Worm (Caenorhabditis elegans) whole organism, L4 larva: ENCODE results near the gene ssl-1.

Source experiments
- F49E8.2 ChIP-seq: sonication (generic microtip); optimal IDR thresholded peaks from 2 replicates; lab custom pipeline; 2016; ENCODE audit warnings: missing compliant biosample characterization, mild to moderate bottlenecking, missing genetic modification characterization, borderline replicate concordance
- Y48G9A.11 ChIP-seq: fragments of 200-800 bp; sonication (Bioruptor generic); IDR thresholded peaks from 2 replicates; pipeline ENCODE4 v1.3.6; 2022; ENCODE audit warnings: missing genetic modification reagents, missing genetic modification characterization, missing compliant biosample characterization
- Y75B8A.6 ChIP-seq: fragments of 200-800 bp; sonication (Bioruptor generic); IDR thresholded peaks from 2 replicates; pipeline ENCODE4 v1.3.6; 2022; ENCODE audit warnings: missing genetic modification reagents, missing genetic modification characterization, missing compliant biosample characterization
- aha-1 ChIP-seq: fragments of 150-350 bp; peaks from one replicate; lab custom pipeline; 2014; ENCODE audit warnings: missing biosample characterization, missing genetic modification characterization
- ama-1 ChIP-seq: fragments of 150-350 bp; optimal IDR thresholded peaks from 2 replicates; lab custom pipeline; 2014; ENCODE audit warnings: inconsistent platforms, mixed read lengths
- ceh-20 ChIP-seq: fragments of 200-800 bp; sonication (Bioruptor generic); IDR thresholded peaks from 2 replicates; pipeline ENCODE4 v1.3.6; 2022; ENCODE audit warnings: missing genetic modification reagents, missing genetic modification characterization, missing compliant biosample characterization
- ceh-28 ChIP-seq: fragments of 150-350 bp; optimal IDR thresholded peaks from 2 replicates; lab custom pipeline; 2014; ENCODE audit warnings: missing biosample characterization, missing genetic modification reagents, missing genetic modification characterization
- ceh-32 ChIP-seq: sonication (generic microtip); optimal IDR thresholded peaks from 2 replicates; lab custom pipeline; 2016; ENCODE audit warnings: mild to moderate bottlenecking, missing genetic modification characterization, missing compliant biosample characterization; ENCODE audit not compliant: poor library complexity
- ceh-44 ChIP-seq: fragments of 200-800 bp; sonication (Bioruptor generic); IDR thresholded peaks from 2 replicates; pipeline ENCODE4 v1.3.6; 2022; ENCODE audit warnings: missing genetic modification reagents, missing genetic modification characterization, missing compliant biosample characterization
- ceh-62 ChIP-seq: sonication (generic microtip); optimal IDR thresholded peaks from 2 replicates; lab custom pipeline; 2017; ENCODE audit warnings: missing biosample characterization, missing genetic modification characterization
- daf-12 ChIP-seq: fragments of 150-350 bp; optimal IDR thresholded peaks from 2 replicates; lab custom pipeline; 2014; ENCODE audit warnings: missing biosample characterization, missing genetic modification reagents, missing genetic modification characterization
- daf-16 ChIP-seq, 3 experiments: sonication (generic microtip); optimal IDR thresholded peaks; 2 replicates each; lab custom pipeline; 2016 to 2017; ENCODE audit warnings: missing genetic modification characterization in 3 of 3, missing genetic modification reagents in 3 of 3, mild to moderate bottlenecking in 2 of 3, missing compliant biosample characterization in 2 of 3, missing biosample characterization in 1 of 3, moderate library complexity in 1 of 3
- daf-19 ChIP-seq: fragments of 200-800 bp; sonication (Bioruptor generic); conservative IDR thresholded peaks from 2 replicates; pipeline ENCODE4 v1.3.6; 2022; ENCODE audit warnings: missing genetic modification characterization, missing compliant biosample characterization
- daf-8 ChIP-seq: fragments of 200-800 bp; sonication (Bioruptor generic); IDR thresholded peaks from 2 replicates; pipeline ENCODE4 v1.3.6; 2022; ENCODE audit warnings: missing genetic modification characterization, missing compliant biosample characterization
- dmd-6 ChIP-seq: fragments of 200-800 bp; sonication (Bioruptor generic); IDR thresholded peaks from 2 replicates; pipeline ENCODE4 v1.3.6; 2022; ENCODE audit warnings: missing genetic modification reagents, missing genetic modification characterization, missing compliant biosample characterization
- dmd-9 ChIP-seq: fragments of 200-800 bp; sonication (Bioruptor generic); IDR thresholded peaks from 2 replicates; pipeline ENCODE4 v1.3.6; 2022; ENCODE audit warnings: missing genetic modification reagents, missing genetic modification characterization, missing compliant biosample characterization
- dpl-1 ChIP-seq: fragments of 150-350 bp; optimal IDR thresholded peaks from 2 replicates; lab custom pipeline; 2014; ENCODE audit warnings: missing biosample characterization, missing genetic modification reagents, missing genetic modification characterization
- dve-1 ChIP-seq: sonication (generic microtip); optimal IDR thresholded peaks from 2 replicates; lab custom pipeline; 2017; ENCODE audit warnings: antibody characterized with exemption, mild to moderate bottlenecking, missing genetic modification characterization, missing compliant biosample characterization; ENCODE audit not compliant: insufficient read depth
- egl-43 ChIP-seq: fragments of 200-800 bp; sonication (Bioruptor generic); IDR thresholded peaks from 2 replicates; pipeline ENCODE4 v1.3.6; 2022; ENCODE audit warnings: missing genetic modification reagents, missing genetic modification characterization, missing compliant biosample characterization
- gei-8 ChIP-seq: fragments of 200-800 bp; sonication (Bioruptor generic); optimal IDR thresholded peaks from 2 replicates; lab custom pipeline; 2018; ENCODE audit warnings: mild to moderate bottlenecking, missing genetic modification characterization, missing compliant biosample characterization
- hif-1 ChIP-seq, 2 experiments: sonication (generic microtip); optimal IDR thresholded peaks; 2 replicates each; lab custom pipeline; 2016 to 2017; ENCODE audit warnings: missing compliant biosample characterization in 2 of 2, missing genetic modification characterization in 2 of 2, missing genetic modification reagents in 2 of 2, missing genotype in 2 of 2, mild to moderate bottlenecking in 1 of 2
- hlh-11 ChIP-seq: fragments of 200-800 bp; sonication (Bioruptor generic); optimal IDR thresholded peaks from 2 replicates; lab custom pipeline; 2018; ENCODE audit warnings: mild to moderate bottlenecking, missing genetic modification characterization, missing compliant biosample characterization
- hlh-30 ChIP-seq: sonication (generic microtip); optimal IDR thresholded peaks from 2 replicates; lab custom pipeline; 2017; ENCODE audit warnings: antibody characterized with exemption, mild to moderate bottlenecking, missing genetic modification characterization, missing compliant biosample characterization; ENCODE audit not compliant: insufficient read depth
- hmg-1.1 ChIP-seq: fragments of 200-800 bp; sonication (Bioruptor generic); IDR thresholded peaks from 2 replicates; pipeline ENCODE4 v1.3.6; 2022; ENCODE audit warnings: missing genetic modification reagents, missing genetic modification characterization, missing compliant biosample characterization
- lin-13 ChIP-seq: fragments of 150-350 bp; optimal IDR thresholded peaks from 2 replicates; lab custom pipeline; 2014; ENCODE audit warnings: missing biosample characterization, missing genetic modification reagents, missing genetic modification characterization
- lin-38 ChIP-seq: fragments of 200-800 bp; sonication (Bioruptor generic); IDR thresholded peaks from 2 replicates; pipeline ENCODE4 v1.3.6; 2022; ENCODE audit warnings: missing genetic modification reagents, missing genetic modification characterization, missing compliant biosample characterization
- madf-5 ChIP-seq, 2 experiments: fragments of 200-800 bp; sonication (Bioruptor generic); IDR thresholded peaks; 2 replicates each; pipeline ENCODE4 v1.3.6; 2022; ENCODE audit warnings: missing compliant biosample characterization in 2 of 2, missing genetic modification characterization in 2 of 2
- mdl-1 ChIP-seq, 2 experiments: fragments of 150-350 bp in 1 of 2; sonication (generic microtip) in 1 of 2; optimal IDR thresholded peaks; 2 replicates each; lab custom pipeline; 2014 to 2017; ENCODE audit warnings: missing biosample characterization in 2 of 2, missing genetic modification characterization in 2 of 2
- mep-1 ChIP-seq: fragments of 150-350 bp; sonication (generic microtip); optimal IDR thresholded peaks from 3 replicates; lab custom pipeline; 2014; ENCODE audit warnings: missing biosample characterization, missing genetic modification characterization
- mes-2 ChIP-seq: sonication (generic microtip); optimal IDR thresholded peaks from 2 replicates; lab custom pipeline; 2016; ENCODE audit warnings: missing genotype, mild to moderate bottlenecking, missing genetic modification characterization, missing compliant biosample characterization; ENCODE audit not compliant: poor library complexity, severe bottlenecking
- mxl-2 ChIP-seq: fragments of 200-800 bp; sonication (Bioruptor generic); conservative IDR thresholded peaks from 2 replicates; pipeline ENCODE4 v1.3.6; 2022; ENCODE audit warnings: missing genetic modification reagents, missing genetic modification characterization, missing compliant biosample characterization
- mxl-3 ChIP-seq: fragments of 200-800 bp; sonication (Bioruptor generic); optimal IDR thresholded peaks from 2 replicates; lab custom pipeline; 2018; ENCODE audit warnings: mild to moderate bottlenecking, missing genetic modification characterization, missing compliant biosample characterization
- nhr-28 ChIP-seq: fragments of 150-350 bp; optimal IDR thresholded peaks from 2 replicates; lab custom pipeline; 2014; ENCODE audit warnings: missing biosample characterization, missing genetic modification characterization
- nhr-6 ChIP-seq: fragments of 150-350 bp; optimal IDR thresholded peaks from 2 replicates; lab custom pipeline; 2014; ENCODE audit warnings: missing biosample characterization, missing genetic modification characterization
- nhr-77 ChIP-seq: fragments of 150-350 bp; optimal IDR thresholded peaks from 2 replicates; lab custom pipeline; 2014; ENCODE audit warnings: missing biosample characterization, missing genetic modification characterization
- rbr-2 ChIP-seq: sonication (generic microtip); optimal IDR thresholded peaks from 2 replicates; lab custom pipeline; 2016; ENCODE audit warnings: missing genotype, missing genetic modification characterization, missing compliant biosample characterization
- set-16 ChIP-seq: fragments of 200-800 bp; sonication (Bioruptor generic); IDR thresholded peaks from 2 replicates; pipeline ENCODE4 v1.3.6; 2022; ENCODE audit warnings: missing genetic modification reagents, missing genetic modification characterization, missing compliant biosample characterization
- skn-1 ChIP-seq: fragments of 150-350 bp; optimal IDR thresholded peaks from 2 replicates; lab custom pipeline; 2014; ENCODE audit warnings: missing biosample characterization, missing genetic modification characterization
- unc-130 ChIP-seq: sonication (generic microtip); optimal IDR thresholded peaks from 2 replicates; lab custom pipeline; 2016; ENCODE audit warnings: missing genetic modification reagents, missing genetic modification characterization, missing compliant biosample characterization
- zag-1 ChIP-seq: fragments of 150-350 bp; optimal IDR thresholded peaks from 2 replicates; lab custom pipeline; 2014; ENCODE audit warnings: missing biosample characterization, missing genetic modification characterization
- zfp-3 ChIP-seq: fragments of 200-800 bp; sonication (Bioruptor generic); conservative IDR thresholded peaks from 2 replicates; pipeline ENCODE4 v1.3.6; 2022; ENCODE audit warnings: missing genetic modification reagents, missing genetic modification characterization, missing compliant biosample characterization
- ztf-11 ChIP-seq: fragments of 150-350 bp; optimal IDR thresholded peaks from 2 replicates; lab custom pipeline; 2014; ENCODE audit warnings: missing biosample characterization, missing genetic modification characterization

The ssl-1 gene

ce11 chrIII:12714266-12714665 lies at the start of gene ssl-1:
ssl-1 (plus strand) TSS chrIII:12714566.
- no peak for TF ChIP-seq ceh-62 (tag; lab: Kevin White, UChicago)
- TF ChIP-seq daf-19 (GFP tag; lab: Robert Waterston, UW): no peak
- no peak for TF ChIP-seq Y75B8A.6 (GFP tag; lab: Robert Waterston, UW)
- no peak for TF ChIP-seq gei-8
- TF ChIP-seq aha-1 (tag; lab: Kevin White, UChicago): no peak
- no peak for TF ChIP-seq ceh-28
- no peak for TF ChIP-seq hif-1 (tag; optimal IDR thresholded peaks at IDR 0.05; lab: Kevin White, UChicago)
- no peak for TF ChIP-seq lin-13 (GFP tag; lab: Kevin White, UChicago)
- TF ChIP-seq F49E8.2 (tag; lab: Kevin White, UChicago): no peak
- TF ChIP-seq hlh-30 (tag; lab: Kevin White, UChicago): no peak

- TF ChIP-seq mxl-3 (GFP tag; lab: Kevin White, UChicago) (peak; percentile 89), hlh-30 (tag; lab: Kevin White, UChicago) (peak; percentile 61), mes-2 (tag; lab: Kevin White, UChicago) (peak; percentile 20), aha-1 (tag; lab: Kevin White, UChicago) (peak; percentile 66), hlh-11 (tag; lab: Kevin White, UChicago) (peak; percentile 44), hmg-1.1 (GFP tag; lab: Robert Waterston, UW) (peak; percentile 63), lin-38 (GFP tag; lab: Robert Waterston, UW) (peak; percentile 78), dmd-6 (GFP tag; lab: Robert Waterston, UW) (peak; percentile 19; the same call in 1 of the 2 replicates), nhr-28 (peak; percentile 25)
These were observed 48.9 kb upstream of the ssl-1 start for ce11 chrIII:12665500-12665907.

DNA sequence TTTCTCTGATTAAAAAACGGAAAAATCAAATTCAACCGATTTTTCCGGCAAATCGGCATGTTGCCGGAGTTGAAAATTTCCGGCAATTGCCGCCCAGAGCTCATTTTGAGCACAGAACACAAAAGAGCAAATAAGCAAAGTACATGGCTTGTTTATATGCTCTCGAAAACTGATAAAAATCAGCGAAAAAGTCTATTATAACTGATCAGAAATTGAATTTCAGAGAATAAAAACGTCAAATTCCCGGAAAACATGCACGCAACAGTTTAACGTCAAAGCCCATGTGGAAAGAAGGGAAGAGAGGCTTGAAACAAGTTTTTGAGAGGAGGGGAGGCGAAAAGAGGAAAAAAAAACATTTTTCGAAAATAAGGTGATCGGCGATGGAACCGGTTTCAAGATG lies 45.5 kb upstream of the ssl-1 start:
- TF ChIP-seq dmd-6 (GFP tag; lab: Robert Waterston, UW) (peak; percentile 55), unc-130 (GFP tag; lab: Kevin White, UChicago) (no peak), mdl-1 (tag; optimal IDR thresholded peaks at IDR 0.05; lab: Kevin White, UChicago) (peak in 1 of 2 experiments; percentile 7), daf-16 (GFP tag; optimal IDR thresholded peaks at IDR 0.05; lab: Kevin White, UChicago) (no peak), daf-16 (tag; optimal IDR thresholded peaks at IDR 0.05; lab: Kevin White, UChicago) (peak; percentile 56)

ce11 chrIII:12673382-12673970 lies 40.9 kb upstream of the ssl-1 start, which contains the start of the genes taf-7.2 and elpc-2:
taf-7.2 (minus strand) TSS chrIII:12673423.
elpc-2 (plus strand) TSS chrIII:12673677.
- no peak for TF ChIP-seq egl-43 (GFP tag; lab: Robert Waterston, UW)
- no peak for TF ChIP-seq mep-1 (tag; lab: Kevin White, UChicago)
- no peak for TF ChIP-seq mxl-3 (GFP tag; lab: Kevin White, UChicago)
- TF ChIP-seq ceh-62 (tag; lab: Kevin White, UChicago): no peak
- no peak for TF ChIP-seq rbr-2 (tag; lab: Kevin White, UChicago)
- TF ChIP-seq set-16 (GFP tag; lab: Robert Waterston, UW): no peak
- no peak for TF ChIP-seq daf-8
- peak; percentile 14 for TF ChIP-seq unc-130 (GFP tag; lab: Kevin White, UChicago)
- TF ChIP-seq dve-1 (tag; lab: Kevin White, UChicago): no peak
- TF ChIP-seq mes-2 (tag; lab: Kevin White, UChicago): peak; percentile 94
- no peak for TF ChIP-seq ceh-32 (tag; lab: Kevin White, UChicago)
- TF ChIP-seq mxl-2: no peak
- peak in 1 of 2 experiments; percentile 70 for TF ChIP-seq hif-1 (tag; optimal IDR thresholded peaks at IDR 0.05; lab: Kevin White, UChicago)
- no peak for TF ChIP-seq daf-12
- peak; percentile 47 for TF ChIP-seq dpl-1 (GFP tag; lab: Kevin White, UChicago)
- TF ChIP-seq dmd-9 (GFP tag; lab: Robert Waterston, UW): peak; percentile 62; the same call in 1 of the 2 replicates
- TF ChIP-seq zfp-3 (GFP tag; lab: Robert Waterston, UW): no peak
- peak; percentile 41 for TF ChIP-seq dmd-6 (GFP tag; lab: Robert Waterston, UW)
- no peak for TF ChIP-seq nhr-28
- no peak for TF ChIP-seq nhr-6 (tag; lab: Kevin White, UChicago)
- no peak for TF ChIP-seq skn-1
- no peak for TF ChIP-seq nhr-77 (tag; lab: Kevin White, UChicago)
- no peak for TF ChIP-seq zag-1 (tag; lab: Kevin White, UChicago)
- peak; percentile 14; the same call in 1 of the 2 replicates for TF ChIP-seq Y48G9A.11 (GFP tag; lab: Robert Waterston, UW)
- no peak for TF ChIP-seq ceh-20 (GFP tag; lab: Robert Waterston, UW)
- TF ChIP-seq ama-1 (lab: Kevin White, UChicago): no peak
- TF ChIP-seq madf-5 (GFP tag; IDR thresholded peaks at IDR 0.05; lab: Robert Waterston, UW): no peak
- no peak for TF ChIP-seq ceh-44 (GFP tag; lab: Robert Waterston, UW)
- no peak for TF ChIP-seq ztf-11 (tag; lab: Kevin White, UChicago)
